Worm (Caenorhabditis elegans) whole organism, young adult: ENCODE results near the gene C51E3.10.
A peak's percentile ranks its signal among the peaks of the same experiment; 100 is the strongest.

Experiments used
- B0336.3 ChIP-seq: fragments of 200-800 bp; sonication (Bioruptor generic); IDR thresholded peaks from 2 replicates; pipeline ENCODE4 v1.3.6; 2022; ENCODE audit warnings: missing genetic modification characterization, missing compliant biosample characterization
- D2030.7 ChIP-seq: fragments of 200-800 bp; sonication (Bioruptor generic); IDR thresholded peaks from 2 replicates; pipeline ENCODE4 v1.3.6; 2022; ENCODE audit warnings: missing genetic modification reagents, missing genetic modification characterization, missing compliant biosample characterization
- F23B12.7 ChIP-seq: sonication (generic microtip); optimal IDR thresholded peaks from 2 replicates; lab custom pipeline; 2017; ENCODE audit warnings: missing genetic modification characterization, mild to moderate bottlenecking, missing compliant biosample characterization, antibody characterized with exemption, moderate library complexity; ENCODE audit not compliant: insufficient read depth
- F49E8.2 ChIP-seq: sonication (generic microtip); optimal IDR thresholded peaks from 3 replicates; lab custom pipeline; 2017; ENCODE audit warnings: missing genetic modification characterization, mild to moderate bottlenecking, missing compliant biosample characterization, antibody characterized with exemption, moderate library complexity; ENCODE audit not compliant: insufficient read depth
- F55B11.4 ChIP-seq: sonication (generic microtip); optimal IDR thresholded peaks from 2 replicates; lab custom pipeline; 2016; ENCODE audit warnings: missing compliant biosample characterization, missing genetic modification characterization, borderline replicate concordance; ENCODE audit not compliant: insufficient read depth
- K12H6.12 ChIP-seq: fragments of 200-800 bp; sonication (Bioruptor generic); optimal IDR thresholded peaks from 2 replicates; lab custom pipeline; 2018; ENCODE audit warnings: mild to moderate bottlenecking, missing genetic modification characterization, missing compliant biosample characterization
- T26A5.8 ChIP-seq: sonication (generic microtip); optimal IDR thresholded peaks from 2 replicates; lab custom pipeline; 2016; ENCODE audit warnings: missing genetic modification characterization, missing compliant biosample characterization
- Y53G8AR.9 ChIP-seq: fragments of 200-800 bp; sonication (Bioruptor generic); conservative IDR thresholded peaks from 2 replicates; pipeline ENCODE4 v1.3.6; 2022; ENCODE audit warnings: missing genetic modification reagents, missing genetic modification characterization, missing compliant biosample characterization
- akir-1 ChIP-seq: fragments of 200-800 bp; sonication (Bioruptor generic); optimal IDR thresholded peaks from 2 replicates; lab custom pipeline; 2018; ENCODE audit warnings: mild to moderate bottlenecking, missing genetic modification characterization, moderate library complexity, missing compliant biosample characterization
- atf-7 ChIP-seq: sonication (generic microtip); optimal IDR thresholded peaks from 2 replicates; lab custom pipeline; 2017; ENCODE audit warnings: mild to moderate bottlenecking, missing genetic modification characterization, missing compliant biosample characterization
- attf-3 ChIP-seq: fragments of 200-800 bp; sonication (Bioruptor generic); conservative IDR thresholded peaks from 2 replicates; pipeline ENCODE4 v1.3.6; 2022; ENCODE audit warnings: missing genetic modification reagents, missing genetic modification characterization, missing compliant biosample characterization
- cebp-1 ChIP-seq, 2 experiments: fragments of 200-800 bp in 1 of 2; sonication (Bioruptor generic) in 1 of 2; sonication (generic microtip) in 1 of 2; IDR thresholded peaks in 1 of 2; optimal IDR thresholded peaks in 1 of 2; 2 replicates each; pipeline versions ENCODE4 v1.3.6 to Lab custom; 2017 to 2022; ENCODE audit warnings: missing compliant biosample characterization in 2 of 2, missing genetic modification characterization in 2 of 2, mild to moderate bottlenecking in 1 of 2, missing genetic modification reagents in 1 of 2, moderate library complexity in 1 of 2
- ceh-27 ChIP-seq: fragments of 200-800 bp; sonication (Bioruptor generic); optimal IDR thresholded peaks from 2 replicates; lab custom pipeline; 2018; ENCODE audit warnings: mild to moderate bottlenecking, missing genetic modification characterization, moderate library complexity, missing compliant biosample characterization
- chd-7 ChIP-seq: sonication (generic microtip); optimal IDR thresholded peaks from 2 replicates; lab custom pipeline; 2016; ENCODE audit warnings: mild to moderate bottlenecking, missing genetic modification characterization, moderate library complexity, missing compliant biosample characterization
- die-1 ChIP-seq: sonication (generic microtip); optimal IDR thresholded peaks from 2 replicates; lab custom pipeline; 2016; ENCODE audit warnings: missing genotype, mild to moderate bottlenecking, missing genetic modification characterization, missing compliant biosample characterization
- dox-1 ChIP-seq: fragments of 200-800 bp; sonication (Bioruptor generic); IDR thresholded peaks from 2 replicates; pipeline ENCODE4 v1.3.6; 2022; ENCODE audit warnings: missing genetic modification reagents, missing genetic modification characterization, missing compliant biosample characterization
- dpl-1 ChIP-seq: fragments of 150-350 bp; optimal IDR thresholded peaks from 2 replicates; lab custom pipeline; 2014; ENCODE audit warnings: missing biosample characterization, missing genetic modification reagents, missing genetic modification characterization
- efl-1 ChIP-seq: fragments of 150-350 bp; optimal IDR thresholded peaks from 2 replicates; lab custom pipeline; 2014; ENCODE audit warnings: missing biosample characterization, missing genetic modification reagents, missing genetic modification characterization
- egl-18 ChIP-seq: fragments of 200-800 bp; sonication (Bioruptor generic); IDR thresholded peaks from 2 replicates; pipeline ENCODE4 v1.3.6; 2022; ENCODE audit warnings: missing genetic modification reagents, missing genetic modification characterization, missing compliant biosample characterization
- hlh-12 ChIP-seq: sonication (generic microtip); optimal IDR thresholded peaks from 2 replicates; lab custom pipeline; 2016; ENCODE audit warnings: missing genetic modification characterization, missing compliant biosample characterization
- hlh-26 ChIP-seq: fragments of 200-800 bp; sonication (Bioruptor generic); conservative IDR thresholded peaks from 2 replicates; pipeline ENCODE4 v1.3.6; 2022; ENCODE audit warnings: missing genetic modification reagents, missing genetic modification characterization, missing compliant biosample characterization
- hmg-20 ChIP-seq: fragments of 200-800 bp; sonication (Bioruptor generic); IDR thresholded peaks from 2 replicates; pipeline ENCODE4 v1.3.6; 2022; ENCODE audit warnings: missing genetic modification reagents, missing genetic modification characterization, missing compliant biosample characterization
- hrde-1 ChIP-seq: sonication (generic microtip); optimal IDR thresholded peaks from 2 replicates; lab custom pipeline; 2016; ENCODE audit warnings: missing genetic modification characterization, mild to moderate bottlenecking, missing compliant biosample characterization, moderate library complexity, missing genotype, missing genetic modification reagents, borderline replicate concordance
- hsf-1 ChIP-seq: fragments of 200-800 bp; sonication (Bioruptor generic); IDR thresholded peaks from 2 replicates; pipeline ENCODE4 v1.3.6; 2022; ENCODE audit warnings: missing genetic modification reagents, missing genetic modification characterization, missing compliant biosample characterization
- let-526 ChIP-seq: fragments of 200-800 bp; sonication (Bioruptor generic); IDR thresholded peaks from 2 replicates; pipeline ENCODE4 v1.3.6; 2022; ENCODE audit warnings: missing genetic modification reagents, missing genetic modification characterization, missing compliant biosample characterization
- let-607 ChIP-seq, 2 experiments: fragments of 200-800 bp in 1 of 2; sonication (Bioruptor generic) in 1 of 2; sonication (generic microtip) in 1 of 2; optimal IDR thresholded peaks; 2 replicates each; lab custom pipeline; 2016 to 2018; ENCODE audit warnings: mild to moderate bottlenecking in 2 of 2, missing compliant biosample characterization in 2 of 2, missing genetic modification characterization in 2 of 2, moderate library complexity in 2 of 2, missing genotype in 1 of 2
- lin-40 ChIP-seq: sonication (generic microtip); optimal IDR thresholded peaks from 2 replicates; lab custom pipeline; 2016; ENCODE audit warnings: missing genetic modification characterization, mild to moderate bottlenecking, missing compliant biosample characterization, missing genotype, missing genetic modification reagents
- lin-54 ChIP-seq: fragments of 200-800 bp; sonication (Bioruptor generic); optimal IDR thresholded peaks from 2 replicates; lab custom pipeline; 2018; ENCODE audit warnings: mild to moderate bottlenecking, missing genetic modification characterization, missing compliant biosample characterization
- lsl-1 ChIP-seq: fragments of 200-800 bp; sonication (Bioruptor generic); optimal IDR thresholded peaks from 2 replicates; lab custom pipeline; 2018; ENCODE audit warnings: mild to moderate bottlenecking, missing genetic modification characterization, moderate library complexity, missing compliant biosample characterization
- madf-10 ChIP-seq: sonication (generic microtip); optimal IDR thresholded peaks from 2 replicates; lab custom pipeline; 2016; ENCODE audit warnings: mild to moderate bottlenecking, missing genetic modification characterization, missing compliant biosample characterization
- madf-6 ChIP-seq: fragments of 200-800 bp; sonication (Bioruptor generic); IDR thresholded peaks from 2 replicates; pipeline ENCODE4 v1.3.6; 2022; ENCODE audit warnings: missing genetic modification reagents, missing genetic modification characterization, missing compliant biosample characterization
- mcd-1 ChIP-seq: fragments of 200-800 bp; sonication (Bioruptor generic); IDR thresholded peaks from 2 replicates; pipeline ENCODE4 v1.3.6; 2022; ENCODE audit warnings: missing genetic modification reagents, missing genetic modification characterization, missing compliant biosample characterization
- nfya-1 ChIP-seq: sonication (generic microtip); optimal IDR thresholded peaks from 2 replicates; lab custom pipeline; 2017; ENCODE audit warnings: antibody characterized with exemption, missing compliant biosample characterization, missing genetic modification characterization, borderline replicate concordance; ENCODE audit not compliant: insufficient read depth
- nfya-2 ChIP-seq: fragments of 200-800 bp; sonication (Bioruptor generic); IDR thresholded peaks from 2 replicates; pipeline ENCODE4 v1.3.6; 2022; ENCODE audit warnings: missing genetic modification reagents, missing genetic modification characterization, missing compliant biosample characterization
- nhr-120 ChIP-seq: fragments of 200-800 bp; sonication (Bioruptor generic); IDR thresholded peaks from 2 replicates; pipeline ENCODE4 v1.3.6; 2022; ENCODE audit warnings: missing genetic modification characterization, missing compliant biosample characterization
- nhr-80 ChIP-seq: sonication (generic microtip); optimal IDR thresholded peaks from 2 replicates; lab custom pipeline; 2016; ENCODE audit warnings: missing genetic modification characterization, missing compliant biosample characterization
- pbrm-1 ChIP-seq: fragments of 200-800 bp; sonication (Bioruptor generic); IDR thresholded peaks from 2 replicates; pipeline ENCODE4 v1.3.6; 2022; ENCODE audit warnings: missing genetic modification reagents, missing genetic modification characterization, missing compliant biosample characterization
- rcor-1 ChIP-seq: fragments of 200-800 bp; sonication (Bioruptor generic); IDR thresholded peaks from 2 replicates; pipeline ENCODE4 v1.3.6; 2022; ENCODE audit warnings: missing genetic modification reagents, missing genetic modification characterization, missing compliant biosample characterization
- snpc-3.4 ChIP-seq: sonication (generic microtip); optimal IDR thresholded peaks from 2 replicates; lab custom pipeline; 2017; ENCODE audit warnings: missing genetic modification characterization, mild to moderate bottlenecking, missing compliant biosample characterization, antibody characterized with exemption, moderate library complexity, missing genotype, missing genetic modification reagents
- snpc-4 ChIP-seq, 5 experiments: fragments of 150-350 bp in 1 of 5; sonication (generic microtip) in 4 of 5; optimal IDR thresholded peaks; 2 replicates each; lab custom pipeline; 2014 to 2018; ENCODE audit warnings: missing genetic modification characterization in 5 of 5, missing biosample characterization in 3 of 5, antibody characterized with exemption in 2 of 5, mild to moderate bottlenecking in 2 of 5, missing compliant biosample characterization in 2 of 5, missing genotype in 2 of 5, moderate library complexity in 2 of 5, missing genetic modification reagents in 1 of 5
- tbp1 ChIP-seq: fragments of 200-800 bp; sonication (Bioruptor generic); optimal IDR thresholded peaks from 2 replicates; lab custom pipeline; 2018; ENCODE audit warnings: mild to moderate bottlenecking, missing genetic modification characterization, missing compliant biosample characterization
- unc-130 ChIP-seq: sonication (generic microtip); optimal IDR thresholded peaks from 2 replicates; lab custom pipeline; 2016; ENCODE audit warnings: missing genetic modification reagents, missing genetic modification characterization, missing compliant biosample characterization
- zim-3 ChIP-seq: sonication (generic microtip); optimal IDR thresholded peaks from 2 replicates; lab custom pipeline; 2017; ENCODE audit warnings: mild to moderate bottlenecking, missing genetic modification characterization, moderate library complexity, missing compliant biosample characterization
- ztf-18 ChIP-seq: sonication (generic microtip); optimal IDR thresholded peaks from 2 replicates; lab custom pipeline; 2016; ENCODE audit warnings: missing genotype, mild to moderate bottlenecking, missing genetic modification characterization, missing compliant biosample characterization
- ztf-25 ChIP-seq: fragments of 200-800 bp; sonication (Bioruptor generic); IDR thresholded peaks from 2 replicates; pipeline ENCODE4 v1.3.6; 2022; ENCODE audit warnings: missing genetic modification reagents, missing genetic modification characterization, missing compliant biosample characterization
- ztf-28 ChIP-seq: fragments of 200-800 bp; sonication (Bioruptor generic); IDR thresholded peaks from 2 replicates; pipeline ENCODE4 v1.3.6; 2022; ENCODE audit warnings: missing genetic modification reagents, missing genetic modification characterization, missing compliant biosample characterization

C51E3.10 gene

ce11 chrV:10204863-10205338 is 44.0 kb upstream of the C51E3.10 start, which contains the start of the genes ZK856.19 and ZK856.11:
TSS of gene ZK856.19 (minus strand) at chrV:10204913.
TSS of gene ZK856.11 (minus strand) at chrV:10204938.
- TF ChIP-seq die-1 (tag; lab: Kevin White, UChicago): no peak
- peak; percentile 61 for TF ChIP-seq lin-40
- TF ChIP-seq madf-10 (tag; lab: Kevin White, UChicago): peak; percentile 29
- TF ChIP-seq F49E8.2 (tag; lab: Kevin White, UChicago): peak; percentile 41
- TF ChIP-seq D2030.7 (GFP tag; lab: Robert Waterston, UW): peak; percentile 17; the same call in 1 of the 2 replicates
- no peak for TF ChIP-seq rcor-1 (GFP tag; lab: Robert Waterston, UW)
- no peak for TF ChIP-seq nfya-1 (tag; lab: Kevin White, UChicago)
- TF ChIP-seq egl-18 (GFP tag; lab: Robert Waterston, UW): no peak
- peak; percentile 45 for TF ChIP-seq F23B12.7 (tag; lab: Kevin White, UChicago)
- TF ChIP-seq hlh-12 (tag; lab: Kevin White, UChicago): no peak
- peak; percentile 5 for TF ChIP-seq unc-130 (GFP tag; lab: Kevin White, UChicago)
- TF ChIP-seq B0336.3 (GFP tag; lab: Robert Waterston, UW): 0 out of 2 replicates have a peak, but pooled peaks have one; percentile 49
- TF ChIP-seq chd-7 (tag; lab: Kevin White, UChicago): no peak
- no peak for TF ChIP-seq hmg-20 (GFP tag; lab: Robert Waterston, UW)
- TF ChIP-seq let-607 (tag; optimal IDR thresholded peaks at IDR 0.05; lab: Kevin White, UChicago): no peak
- TF ChIP-seq atf-7 (tag; lab: Kevin White, UChicago): no peak
- TF ChIP-seq Y53G8AR.9 (GFP tag; lab: Robert Waterston, UW): 0 out of 2 replicates have a peak, but pooled peaks have one; percentile 65
- no peak for TF ChIP-seq snpc-4 (GFP tag; optimal IDR thresholded peaks at IDR 0.05; lab: Kevin White, UChicago)
- peak in 2 of 4 experiments; percentile 35 to 49 for TF ChIP-seq snpc-4 (tag; optimal IDR thresholded peaks at IDR 0.05; lab: Kevin White, UChicago)
- TF ChIP-seq K12H6.12 (tag; lab: Kevin White, UChicago): no peak
- TF ChIP-seq nhr-80 (tag; lab: Kevin White, UChicago): peak; percentile 11
- TF ChIP-seq snpc-3.4 (tag; lab: Kevin White, UChicago): peak; percentile 41
- TF ChIP-seq pbrm-1 (GFP tag; lab: Robert Waterston, UW): 0 out of 2 replicates have a peak, but pooled peaks have one; percentile 20
- TF ChIP-seq hlh-26: no peak
- peak; percentile 44 for TF ChIP-seq tbp1 (GFP tag; lab: Kevin White, UChicago)
- peak; percentile 39; the same call in 1 of the 2 replicates for TF ChIP-seq mcd-1 (GFP tag; lab: Robert Waterston, UW)
- 0 out of 2 replicates have a peak, but pooled peaks have one; percentile 18 for TF ChIP-seq hsf-1
- no peak for TF ChIP-seq nfya-2 (GFP tag; lab: Robert Waterston, UW)
- TF ChIP-seq ztf-25: no peak
- peak; percentile 24; the same call in 1 of the 2 replicates for TF ChIP-seq dox-1
- TF ChIP-seq ceh-27 (GFP tag; lab: Kevin White, UChicago): peak; percentile 14
- no peak for TF ChIP-seq efl-1 (GFP tag; lab: Kevin White, UChicago)
- TF ChIP-seq hrde-1 (tag; lab: Kevin White, UChicago): peak; percentile 0
- peak; percentile 58 for TF ChIP-seq lin-54
- no peak for TF ChIP-seq akir-1
- no peak for TF ChIP-seq zim-3
- no peak for TF ChIP-seq cebp-1 (GFP tag; IDR thresholded peaks at IDR 0.05; lab: Robert Waterston, UW)
- peak; percentile 54 for TF ChIP-seq cebp-1 (tag; optimal IDR thresholded peaks at IDR 0.05; lab: Kevin White, UChicago)
- TF ChIP-seq ztf-18 (tag; lab: Kevin White, UChicago): peak; percentile 93
- no peak for TF ChIP-seq nhr-120 (GFP tag; lab: Robert Waterston, UW)
- TF ChIP-seq let-526 (GFP tag; lab: Robert Waterston, UW): no peak
- TF ChIP-seq lsl-1: peak; percentile 31
- TF ChIP-seq T26A5.8 (tag; lab: Kevin White, UChicago): no peak
- no peak for TF ChIP-seq dpl-1 (GFP tag; lab: Kevin White, UChicago)
- TF ChIP-seq madf-6 (GFP tag; lab: Robert Waterston, UW): peak; percentile 24; the same call in 1 of the 2 replicates
- no peak for TF ChIP-seq F55B11.4 (tag; lab: Kevin White, UChicago)
- TF ChIP-seq attf-3 (GFP tag; lab: Robert Waterston, UW): no peak
- no peak for TF ChIP-seq ztf-28
